Worm (Caenorhabditis elegans) whole organism, L2 larva: Measurements from ENCODE around the gene F13H6.5.

Experiments used
- ZK546.5 ChIP-seq: sonication (generic microtip); optimal IDR thresholded peaks from 2 replicates; lab custom pipeline; 2017; ENCODE audit warnings: missing biosample characterization, missing genetic modification characterization
- alr-1 ChIP-seq: fragments of 150-350 bp; optimal IDR thresholded peaks from 2 replicates; lab custom pipeline; 2014; ENCODE audit warnings: missing biosample characterization, missing genetic modification characterization
- crh-2 ChIP-seq: sonication (generic microtip); optimal IDR thresholded peaks from 2 replicates; lab custom pipeline; 2017; ENCODE audit warnings: missing biosample characterization, missing genetic modification characterization
- fos-1 ChIP-seq: fragments of 150-350 bp; optimal IDR thresholded peaks from 2 replicates; lab custom pipeline; 2014; ENCODE audit warnings: missing biosample characterization, missing genetic modification characterization
- lin-13 ChIP-seq: fragments of 150-350 bp; optimal IDR thresholded peaks from 2 replicates; lab custom pipeline; 2014; ENCODE audit warnings: missing biosample characterization, missing genetic modification reagents, missing genetic modification characterization
- lin-39 ChIP-seq: fragments of 150-350 bp; optimal IDR thresholded peaks from 2 replicates; lab custom pipeline; 2014; ENCODE audit warnings: missing biosample characterization, missing genetic modification reagents, missing genetic modification characterization
- lsy-2 ChIP-seq, 2 experiments: fragments of 150-350 bp in 1 of 2; sonication (generic microtip) in 1 of 2; optimal IDR thresholded peaks; 2 replicates each; lab custom pipeline; 2014 to 2017; ENCODE audit warnings: missing biosample characterization in 2 of 2, missing genetic modification characterization in 2 of 2
- nhr-21 ChIP-seq: fragments of 150-350 bp; optimal IDR thresholded peaks from 2 replicates; lab custom pipeline; 2014; ENCODE audit warnings: missing biosample characterization, missing genetic modification characterization
- nhr-23 ChIP-seq: fragments of 150-350 bp; optimal IDR thresholded peaks from 2 replicates; lab custom pipeline; 2014; ENCODE audit warnings: missing biosample characterization, missing genetic modification reagents, missing genetic modification characterization
- nhr-25 ChIP-seq: fragments of 150-350 bp; sonication (generic microtip); optimal IDR thresholded peaks from 3 replicates; lab custom pipeline; 2014; ENCODE audit warnings: missing biosample characterization, missing genetic modification characterization
- nhr-77 ChIP-seq: fragments of 150-350 bp; optimal IDR thresholded peaks from 2 replicates; lab custom pipeline; 2014; ENCODE audit warnings: missing biosample characterization, missing genetic modification characterization
- sma-9 ChIP-seq, 2 experiments: fragments of 150-350 bp in 1 of 2; sonication (generic microtip) in 1 of 2; optimal IDR thresholded peaks; 2 replicates each; lab custom pipeline; 2014 to 2016; ENCODE audit warnings: missing genetic modification characterization in 2 of 2, mild to moderate bottlenecking in 1 of 2, missing biosample characterization in 1 of 2, missing compliant biosample characterization in 1 of 2, missing genetic modification reagents in 1 of 2, moderate library complexity in 1 of 2
- unc-62 ChIP-seq: fragments of 150-350 bp; optimal IDR thresholded peaks from 2 replicates; lab custom pipeline; 2014; ENCODE audit warnings: missing biosample characterization, missing genetic modification reagents, missing genetic modification characterization

DNA sequence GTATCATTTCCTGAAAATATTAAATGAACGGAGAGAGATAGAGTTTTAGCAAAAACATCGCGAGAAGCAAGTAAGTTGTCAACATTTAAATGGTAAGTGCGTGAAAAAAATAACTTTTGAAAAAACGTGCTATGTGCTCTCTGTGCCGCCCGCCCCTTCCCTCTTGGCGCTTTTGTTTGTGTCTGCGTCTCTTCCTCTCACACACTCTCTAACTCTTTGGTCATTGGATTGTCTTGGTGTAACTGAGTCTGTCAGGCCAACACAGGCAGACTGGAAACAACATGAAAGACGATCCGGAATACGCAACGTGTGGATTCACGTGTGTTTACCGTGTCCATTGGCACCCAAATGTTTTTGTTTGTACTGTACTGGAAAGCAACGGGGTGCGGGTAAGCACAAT, 38.6 kb downstream of the F13H6.5 start, which contains the start of gene T28C12.6:
- TF ChIP-seq nhr-77 (tag; lab: Kevin White, UChicago): no peak
- no peak for TF ChIP-seq nhr-23 (tag; lab: Kevin White, UChicago)
- no peak for TF ChIP-seq lsy-2 (tag; optimal IDR thresholded peaks at IDR 0.05; lab: Kevin White, UChicago)
- no peak for TF ChIP-seq fos-1
- TF ChIP-seq nhr-21 (tag; lab: Kevin White, UChicago): no peak
- TF ChIP-seq alr-1 (tag; lab: Kevin White, UChicago): no peak
- TF ChIP-seq sma-9 (GFP tag; optimal IDR thresholded peaks at IDR 0.05; lab: Kevin White, UChicago): no peak
- no peak for TF ChIP-seq sma-9 (tag; optimal IDR thresholded peaks at IDR 0.05; lab: Kevin White, UChicago)
- no peak for TF ChIP-seq ZK546.5 (tag; lab: Kevin White, UChicago)
- TF ChIP-seq nhr-25 (tag; lab: Kevin White, UChicago): no peak
- no peak for TF ChIP-seq lin-39
- TF ChIP-seq lin-13 (GFP tag; lab: Kevin White, UChicago): no peak
- TF ChIP-seq unc-62: no peak
- no peak for TF ChIP-seq crh-2 (tag; lab: Kevin White, UChicago)
